Worm (Caenorhabditis elegans) whole organism, L1 larva: ENCODE measurements around the gene nhr-21.

ENCODE experiments used
- nhr-12 ChIP-seq: sonication (generic microtip); optimal IDR thresholded peaks from 2 replicates; lab custom pipeline; 2017; ENCODE audit warnings: missing biosample characterization, missing genetic modification characterization
- nhr-28 ChIP-seq: fragments of 150-350 bp; optimal IDR thresholded peaks from 2 replicates; lab custom pipeline; 2014; ENCODE audit warnings: missing biosample characterization, missing genetic modification characterization
- nhr-71 ChIP-seq: sonication (generic microtip); optimal IDR thresholded peaks from 2 replicates; lab custom pipeline; 2016; ENCODE audit warnings: mild to moderate bottlenecking, missing genetic modification characterization, moderate library complexity, missing compliant biosample characterization
- skn-1 ChIP-seq: fragments of 150-350 bp; optimal IDR thresholded peaks from 2 replicates; lab custom pipeline; 2014; ENCODE audit warnings: missing biosample characterization, missing genetic modification characterization
- snpc-4 ChIP-seq: fragments of 150-350 bp; optimal IDR thresholded peaks from 2 replicates; lab custom pipeline; 2014; ENCODE audit warnings: missing biosample characterization, missing genetic modification characterization
- sptf-1 ChIP-seq: fragments of 150-350 bp; optimal IDR thresholded peaks from 2 replicates; lab custom pipeline; 2014; ENCODE audit warnings: missing biosample characterization, missing genetic modification characterization

ce11 chrII:7368761-7369160 lies 29.7 kb downstream of the nhr-21 start, which contains the start of gene F43E2.6:
- no peak for TF ChIP-seq sptf-1 (tag; lab: Kevin White, UChicago)
- TF ChIP-seq nhr-12, result no peak
- TF ChIP-seq nhr-28 (tag; lab: Kevin White, UChicago), result no peak
- no peak for TF ChIP-seq snpc-4 (tag; lab: Kevin White, UChicago)
- no peak for TF ChIP-seq nhr-71
- TF ChIP-seq skn-1, result no peak
